Fruit fly (Drosophila melanogaster): ENCODE results near the gene PIG-P.

Gene PIG-P

dm6 chr3R:26052150-26052908 is 5.7 kb downstream of the PIG-P start, which contains the start of the genes Exo84 and Vps2 (continued):
- TF ChIP-seq CG32532 (GFP tag; IDR thresholded peaks at IDR 0.05) (peak; percentile 39; the same call in 1 of the 2 replicates), CG5953 (GFP tag; IDR thresholded peaks at IDR 0.05) (no peak), CG16815 (GFP tag; optimal IDR thresholded peaks at IDR 0.05) (peak; percentile 66), dm (GFP tag; optimal IDR thresholded peaks at IDR 0.05) (no peak), CG10462 (GFP tag; optimal IDR thresholded peaks at IDR 0.05) (no peak), CG11085 (GFP tag; IDR thresholded peaks at IDR 0.05) (no peak), CG1602 (GFP tag; optimal IDR thresholded peaks at IDR 0.05) (peak; percentile 59), CG2116 (GFP tag; optimal IDR thresholded peaks at IDR 0.05) (peak; percentile 13), CG6813 (GFP tag; optimal IDR thresholded peaks at IDR 0.05) (no peak), Sox102F (GFP tag; optimal IDR thresholded peaks at IDR 0.05) (no peak), ci (GFP tag; IDR thresholded peaks at IDR 0.05) (no peak), CG12155 (GFP tag; optimal IDR thresholded peaks at IDR 0.05) (peak; percentile 6), Max (GFP tag; optimal IDR thresholded peaks at IDR 0.05) (peak; percentile 49), CG6765 (GFP tag; optimal IDR thresholded peaks at IDR 0.05) (no peak), ken (GFP tag; IDR thresholded peaks at IDR 0.05) (no peak), CG17186 (GFP tag; optimal IDR thresholded peaks at IDR 0.05) (no peak), E2f1 (GFP tag; IDR thresholded peaks at IDR 0.05) (no peak), tin (GFP tag; optimal IDR thresholded peaks at IDR 0.05) (peak; percentile 62), hkb (optimal IDR thresholded peaks at IDR 0.05) (no peak), hkb (GFP tag; IDR thresholded peaks at IDR 0.05) (no peak), Abd-B (GFP tag; optimal IDR thresholded peaks at IDR 0.05) (peak; percentile 67), CG30431 (GFP tag; optimal IDR thresholded peaks at IDR 0.05) (peak; percentile 47), fru (optimal IDR thresholded peaks at IDR 0.05) (no peak), CG13624 (GFP tag; optimal IDR thresholded peaks at IDR 0.05) (peak; percentile 4), Dbx (GFP tag; IDR thresholded peaks at IDR 0.05) (no peak; the same call in 2 of the 3 replicates), CG1529 (GFP tag; optimal IDR thresholded peaks at IDR 0.05) (no peak), CG3163 (GFP tag; optimal IDR thresholded peaks at IDR 0.05) (no peak), Sry-δ (GFP tag; optimal IDR thresholded peaks at IDR 0.05) (peak; percentile 3), CG3281 (GFP tag; optimal IDR thresholded peaks at IDR 0.05) (no peak), CG30020 (tag; optimal IDR thresholded peaks at IDR 0.05) (peak; percentile 81), CG4424 (GFP tag; optimal IDR thresholded peaks at IDR 0.05) (peak; percentile 42), oc (tag; optimal IDR thresholded peaks at IDR 0.05) (no peak), Hsf (GFP tag; optimal IDR thresholded peaks at IDR 0.05) (peak; percentile 56), zfh2 (GFP tag; optimal IDR thresholded peaks at IDR 0.05) (peak; percentile 63), maf-S (GFP tag; optimal IDR thresholded peaks at IDR 0.05) (peak; percentile 1), hth (optimal IDR thresholded peaks at IDR 0.05) (no peak), CG4328 (GFP tag; optimal IDR thresholded peaks at IDR 0.05) (no peak), CG2712 (tag; optimal IDR thresholded peaks at IDR 0.05) (peak; percentile 54), Antp (GFP tag; optimal IDR thresholded peaks at IDR 0.05) (peak; percentile 16), Optix (GFP tag; IDR thresholded peaks at IDR 0.05) (no peak), CG7556 (GFP tag; optimal IDR thresholded peaks at IDR 0.05) (no peak), Dek (tag; optimal IDR thresholded peaks at IDR 0.05) (peak; percentile 40), CG7786 (GFP tag; optimal IDR thresholded peaks at IDR 0.05) (no peak), CG8478 (optimal IDR thresholded peaks at IDR 0.05) (no peak), gcm (GFP tag; optimal IDR thresholded peaks at IDR 0.05) (no peak), CG12071 (GFP tag; optimal IDR thresholded peaks at IDR 0.05) (no peak), CG10543 (GFP tag; optimal IDR thresholded peaks at IDR 0.05) (peak; percentile 63), CG14014 (GFP tag; IDR thresholded peaks at IDR 0.05) (no peak; the same call in 1 of the 2 replicates), Gsc (GFP tag; IDR thresholded peaks at IDR 0.05) (no peak), cad (GFP tag; optimal IDR thresholded peaks at IDR 0.05) (no peak), MBD-R2 (GFP tag; IDR thresholded peaks at IDR 0.05) (peak; percentile 58), CG10431 (GFP tag; optimal IDR thresholded peaks at IDR 0.05) (peak; percentile 11)

Data from whole organism, embryonic.